In genomic region chr3L:13214603-13215453, dm6 we compare ENCODE assay signal across 2 fruit fly cellular contexts.
TF ChIP-seq lines count a peak whose summit lies in the region.

No protein-coding gene starts in this region.

TF ChIP-seq in whole organism, embryonic, 481 proteins besides CTCF, POLR2A, EP300 and RAD21 (continued from another document):
- no peak for TF ChIP-seq CG3065 (GFP tag; optimal IDR thresholded peaks at IDR 0.05; lab: Kevin White, UChicago)
- peak; percentile 1 for TF ChIP-seq CG10267 (tag; optimal IDR thresholded peaks at IDR 0.05; lab: Kevin White, UChicago)
- TF ChIP-seq vvl (GFP tag; IDR thresholded peaks at IDR 0.05; lab: Robert Waterston, UW): peak; percentile 7; the same call in 1 of the 2 replicates
- TF ChIP-seq gem (tag; optimal IDR thresholded peaks at IDR 0.05; lab: Kevin White, UChicago): peak; percentile 48
- TF ChIP-seq CG15601 (tag; optimal IDR thresholded peaks at IDR 0.05; lab: Kevin White, UChicago): peak; percentile 19
- TF ChIP-seq phol (tag; optimal IDR thresholded peaks at IDR 0.05; lab: Kevin White, UChicago): peak; percentile 21
- peak; percentile 76 for TF ChIP-seq sens (GFP tag; lab: Kevin White, UChicago)
- peak; percentile 18 for TF ChIP-seq nmo (GFP tag; optimal IDR thresholded peaks at IDR 0.05; lab: Kevin White, UChicago)
- TF ChIP-seq twi (tag; optimal IDR thresholded peaks at IDR 0.05; lab: Kevin White, UChicago): peak; percentile 53
- peak; percentile 34 for TF ChIP-seq CG10979 (tag; optimal IDR thresholded peaks at IDR 0.05; lab: Kevin White, UChicago)
- TF ChIP-seq Elba2 (GFP tag; optimal IDR thresholded peaks at IDR 0.05; lab: Kevin White, UChicago): no peak
- TF ChIP-seq bsh (GFP tag; optimal IDR thresholded peaks at IDR 0.05; lab: Kevin White, UChicago): peak in 1 of 2 experiments; percentile 49
- peak; percentile 2 for TF ChIP-seq CG8388 (GFP tag; optimal IDR thresholded peaks at IDR 0.05; lab: Kevin White, UChicago)
- TF ChIP-seq CG17829 (tag; optimal IDR thresholded peaks at IDR 0.05; lab: Kevin White, UChicago): peak; percentile 6
- TF ChIP-seq HLH3B (GFP tag; IDR thresholded peaks at IDR 0.05; lab: Robert Waterston, UW): no peak
- no peak for TF ChIP-seq CG8765 (GFP tag; IDR thresholded peaks at IDR 0.05; lab: Robert Waterston, UW)
- TF ChIP-seq CG5180 (GFP tag; optimal IDR thresholded peaks at IDR 0.05; lab: Kevin White, UChicago): no peak
- no peak for TF ChIP-seq Dip3 (GFP tag; optimal IDR thresholded peaks at IDR 0.05; lab: Kevin White, UChicago)
- 0 out of 4 replicates have a peak, but pooled peaks have one; percentile 16 for TF ChIP-seq chinmo (GFP tag; IDR thresholded peaks at IDR 0.05; lab: Robert Waterston, UW; ENCODE audit: partially characterized antibody)
- peak; percentile 24 for TF ChIP-seq CG12391 (tag; optimal IDR thresholded peaks at IDR 0.05; lab: Kevin White, UChicago)
- no peak for TF ChIP-seq tio (GFP tag; optimal IDR thresholded peaks at IDR 0.05; lab: Kevin White, UChicago)
- peak; percentile 68; the same call in 2 of the 3 replicates for TF ChIP-seq sr (GFP tag; IDR thresholded peaks at IDR 0.05; lab: Robert Waterston, UW)
- no peak for TF ChIP-seq salm (tag; optimal IDR thresholded peaks at IDR 0.05; lab: Kevin White, UChicago)
- no peak for TF ChIP-seq NC2α (GFP tag; optimal IDR thresholded peaks at IDR 0.05; lab: Kevin White, UChicago)
- no peak for TF ChIP-seq CG17802 (tag; optimal IDR thresholded peaks at IDR 0.05; lab: Kevin White, UChicago)
- no peak for TF ChIP-seq CG10462 (GFP tag; optimal IDR thresholded peaks at IDR 0.05; lab: Kevin White, UChicago)
- TF ChIP-seq CG4820 (GFP tag; optimal IDR thresholded peaks at IDR 0.05; lab: Kevin White, UChicago): peak; percentile 21
- no peak for TF ChIP-seq emc (GFP tag; optimal IDR thresholded peaks at IDR 0.05; lab: Kevin White, UChicago)
- TF ChIP-seq btn (GFP tag; optimal IDR thresholded peaks at IDR 0.05; lab: Kevin White, UChicago): no peak
- no peak for TF ChIP-seq CrebB (tag; optimal IDR thresholded peaks at IDR 0.05; lab: Kevin White, UChicago)
- no peak for TF ChIP-seq exex (tag; optimal IDR thresholded peaks at IDR 0.05; lab: Kevin White, UChicago)
- TF ChIP-seq Sox102F (GFP tag; optimal IDR thresholded peaks at IDR 0.05; lab: Kevin White, UChicago): peak; percentile 3
- TF ChIP-seq pan (optimal IDR thresholded peaks at IDR 0.05; lab: Kevin White, UChicago): no peak
- no peak for TF ChIP-seq pan (GFP tag; optimal IDR thresholded peaks at IDR 0.05 in 1 of 2, IDR thresholded peaks at IDR 0.05 in 1 of 2)

TF ChIP-seq in whole organism, prepupa, 60 proteins besides CTCF, POLR2A, EP300 and RAD21 (continued from another document):
- TF ChIP-seq eg (GFP tag; IDR thresholded peaks at IDR 0.05; lab: Robert Waterston, UW): peak; percentile 64; the same call in 2 of the 3 replicates
- peak; percentile 52; the same call in 2 of the 3 replicates for TF ChIP-seq CG8119 (GFP tag; IDR thresholded peaks at IDR 0.05; lab: Robert Waterston, UW)
- TF ChIP-seq CG6808 (GFP tag; optimal IDR thresholded peaks at IDR 0.05; lab: Kevin White, UChicago): peak; percentile 46
- no peak for TF ChIP-seq CG6854 (GFP tag; optimal IDR thresholded peaks at IDR 0.05; lab: Kevin White, UChicago)
- TF ChIP-seq Ets21C (GFP tag; optimal IDR thresholded peaks at IDR 0.05; lab: Kevin White, UChicago): no peak
- TF ChIP-seq CG8319 (GFP tag; optimal IDR thresholded peaks at IDR 0.05; lab: Kevin White, UChicago): no peak
- TF ChIP-seq svp (GFP tag; lab: Kevin White, UChicago): peak; percentile 78
- no peak for TF ChIP-seq CG11902 (GFP tag; optimal IDR thresholded peaks at IDR 0.05; lab: Kevin White, UChicago)
- TF ChIP-seq CG10669 (GFP tag; optimal IDR thresholded peaks at IDR 0.05; lab: Kevin White, UChicago): peak; percentile 37
- peak; percentile 59 for TF ChIP-seq CG3919 (GFP tag; optimal IDR thresholded peaks at IDR 0.05; lab: Kevin White, UChicago)
- no peak for TF ChIP-seq Eip93F (GFP tag; optimal IDR thresholded peaks at IDR 0.05; lab: Kevin White, UChicago)
- peak; percentile 47 for TF ChIP-seq CG4318 (GFP tag; optimal IDR thresholded peaks at IDR 0.05; lab: Kevin White, UChicago)
- TF ChIP-seq Smox (GFP tag; optimal IDR thresholded peaks at IDR 0.05; lab: Kevin White, UChicago): no peak
- no peak for TF ChIP-seq Blimp-1 (GFP tag; optimal IDR thresholded peaks at IDR 0.05; lab: Kevin White, UChicago)
- peak; percentile 17 for TF ChIP-seq topi (GFP tag; optimal IDR thresholded peaks at IDR 0.05; lab: Kevin White, UChicago)
- TF ChIP-seq CG9139 (GFP tag; optimal IDR thresholded peaks at IDR 0.05; lab: Kevin White, UChicago): no peak
- no peak for TF ChIP-seq CG1621 (tag; optimal IDR thresholded peaks at IDR 0.05; lab: Kevin White, UChicago)
- TF ChIP-seq spab (GFP tag; optimal IDR thresholded peaks at IDR 0.05; lab: Kevin White, UChicago): peak; percentile 28
- TF ChIP-seq achi (GFP tag; optimal IDR thresholded peaks at IDR 0.05; lab: Kevin White, UChicago): peak; percentile 53
- peak; percentile 46 for TF ChIP-seq Eip75B (GFP tag; optimal IDR thresholded peaks at IDR 0.05; lab: Kevin White, UChicago)
- TF ChIP-seq CG15336 (GFP tag; IDR thresholded peaks at IDR 0.05; lab: Robert Waterston, UW): peak; percentile 76
- TF ChIP-seq net (GFP tag; optimal IDR thresholded peaks at IDR 0.05; lab: Kevin White, UChicago): peak; percentile 60
- TF ChIP-seq fd85E (GFP tag; optimal IDR thresholded peaks at IDR 0.05; lab: Kevin White, UChicago): no peak
- peak; percentile 17 for TF ChIP-seq esn (GFP tag; optimal IDR thresholded peaks at IDR 0.05; lab: Kevin White, UChicago)
- peak; percentile 4 for TF ChIP-seq lz (GFP tag; optimal IDR thresholded peaks at IDR 0.05; lab: Kevin White, UChicago)
- peak; percentile 83 for TF ChIP-seq CG32006 (GFP tag; optimal IDR thresholded peaks at IDR 0.05; lab: Kevin White, UChicago)
- TF ChIP-seq vri (GFP tag; optimal IDR thresholded peaks at IDR 0.05; lab: Kevin White, UChicago): no peak
- no peak for TF ChIP-seq CG6792 (GFP tag; optimal IDR thresholded peaks at IDR 0.05; lab: Kevin White, UChicago)
- peak; percentile 32 for TF ChIP-seq CG8632 (GFP tag; optimal IDR thresholded peaks at IDR 0.05; lab: Kevin White, UChicago)
